Fruit fly (Drosophila melanogaster) whole organism, embryonic: ENCODE data around the gene Cand1.

Experiments
- Antp ChIP-seq: fragments of 200-800 bp; sonication (Bioruptor generic); optimal IDR thresholded peaks from 3 replicates; lab custom pipeline; 2016; ENCODE audit warnings: missing biosample characterization, missing genetic modification characterization
- Bteb2 ChIP-seq: fragments of 200-800 bp; sonication (Bioruptor generic); optimal IDR thresholded peaks from 2 replicates; lab custom pipeline; 2016; ENCODE audit warnings: missing biosample characterization, missing genetic modification characterization
- CG10431 ChIP-seq: fragments of 200-800 bp; sonication (Bioruptor generic); optimal IDR thresholded peaks from 3 replicates; lab custom pipeline; 2018; ENCODE audit warnings: missing biosample characterization, mild to moderate bottlenecking, missing genetic modification characterization
- CG17385 ChIP-seq: fragments of 200-800 bp; sonication (Bioruptor generic); optimal IDR thresholded peaks from 3 replicates; lab custom pipeline; 2018; ENCODE audit warnings: missing biosample characterization, mild to moderate bottlenecking, missing genetic modification characterization
- CG17829 ChIP-seq: fragments of 200-800 bp; optimal IDR thresholded peaks from 2 replicates; lab custom pipeline; 2019; ENCODE audit warnings: missing biosample characterization, mild to moderate bottlenecking, missing genetic modification characterization, moderate library complexity
- CG2116 ChIP-seq: fragments of 200-800 bp; sonication (Bioruptor generic); optimal IDR thresholded peaks from 3 replicates; lab custom pipeline; 2018; ENCODE audit warnings: missing biosample characterization, mild to moderate bottlenecking, missing genetic modification characterization
- CG2712 ChIP-seq: fragments of 200-800 bp; optimal IDR thresholded peaks from 3 replicates; lab custom pipeline; 2019; ENCODE audit warnings: missing biosample characterization, mild to moderate bottlenecking, missing genetic modification characterization, moderate library complexity
- CG30403 ChIP-seq: fragments of 200-800 bp; sonication (Bioruptor generic); optimal IDR thresholded peaks from 3 replicates; lab custom pipeline; 2016; ENCODE audit warnings: missing biosample characterization, missing genetic modification characterization
- CG3407 ChIP-seq: fragments of 200-800 bp; sonication (Bioruptor generic); optimal IDR thresholded peaks from 2 replicates; lab custom pipeline; 2018; ENCODE audit warnings: missing biosample characterization, mild to moderate bottlenecking, missing genetic modification characterization
- CG4404 ChIP-seq: fragments of 200-800 bp; sonication (Bioruptor generic); IDR thresholded peaks from 2 replicates; pipeline ENCODE4 v1.3.6; 2022; ENCODE audit warnings: missing biosample characterization, missing genetic modification characterization
- CG5180 ChIP-seq: fragments of 200-800 bp; sonication (Bioruptor generic); optimal IDR thresholded peaks from 3 replicates; lab custom pipeline; 2017; ENCODE audit warnings: missing biosample characterization, missing genetic modification characterization, mild to moderate bottlenecking, moderate library complexity, missing genetic modification reagents
- CG6175 ChIP-seq: fragments of 200-800 bp; sonication (Bioruptor generic); IDR thresholded peaks from 3 replicates; pipeline ENCODE4 v1.3.6; 2022; ENCODE audit warnings: missing biosample characterization, missing genetic modification characterization
- CG6254 ChIP-seq: fragments of 200-800 bp; sonication (Bioruptor generic); optimal IDR thresholded peaks from 3 replicates; lab custom pipeline; 2017; ENCODE audit warnings: mild to moderate bottlenecking, missing biosample characterization, missing genetic modification reagents, missing genetic modification characterization
- CG6765 ChIP-seq: fragments of 200-800 bp; sonication (Bioruptor generic); optimal IDR thresholded peaks from 3 replicates; lab custom pipeline; 2017; ENCODE audit warnings: missing biosample characterization, mild to moderate bottlenecking, missing genetic modification characterization
- CG8388 ChIP-seq: fragments of 200-800 bp; sonication (Bioruptor generic); optimal IDR thresholded peaks from 2 replicates; lab custom pipeline; 2019; ENCODE audit warnings: missing biosample characterization, mild to moderate bottlenecking, missing genetic modification characterization, moderate library complexity
- CG8924 ChIP-seq: fragments of 200-800 bp; optimal IDR thresholded peaks from 3 replicates; lab custom pipeline; 2019; ENCODE audit warnings: missing biosample characterization, mild to moderate bottlenecking, missing genetic modification characterization, moderate library complexity
- CG9437 ChIP-seq: fragments of 200-800 bp; sonication (Bioruptor generic); optimal IDR thresholded peaks from 2 replicates; lab custom pipeline; 2018; ENCODE audit warnings: missing biosample characterization, mild to moderate bottlenecking, missing genetic modification characterization
- CTCF ChIP-seq: fragments of 200-800 bp; sonication (Bioruptor generic); optimal IDR thresholded peaks from 2 replicates; lab custom pipeline; 2017; ENCODE audit warnings: missing biosample characterization, mild to moderate bottlenecking, missing genetic modification characterization, moderate library complexity
- CkIIα-i1 ChIP-seq: fragments of 200-800 bp; sonication (Bioruptor generic); IDR thresholded peaks from 2 replicates; pipeline ENCODE4 v1.3.6; 2022; ENCODE audit warnings: missing biosample characterization, missing genetic modification characterization
- Dek ChIP-seq: fragments of 200-800 bp; sonication (Bioruptor generic); optimal IDR thresholded peaks from 3 replicates; lab custom pipeline; 2019; ENCODE audit warnings: missing biosample characterization, mild to moderate bottlenecking, missing genetic modification characterization, moderate library complexity
- Dfd ChIP-seq, 2 experiments: fragments of >200 bp; optimal IDR thresholded peaks; 2 replicates each; lab custom pipeline; 2017; ENCODE audit warnings: missing biosample characterization in 2 of 2, missing genetic modification characterization in 2 of 2
- Elba2 ChIP-seq: fragments of 200-800 bp; sonication (Bioruptor generic); optimal IDR thresholded peaks from 3 replicates; lab custom pipeline; 2016; ENCODE audit warnings: missing biosample characterization, missing genetic modification characterization
- Ets65A ChIP-seq: fragments of 200-800 bp; sonication (Bioruptor generic); peaks from one replicate; lab custom pipeline; 2016; ENCODE audit warnings: missing biosample characterization, missing genetic modification characterization
- GATAe ChIP-seq: fragments of 200-800 bp; sonication (Bioruptor generic); conservative IDR thresholded peaks from 2 replicates; pipeline ENCODE4 v1.3.6; 2022; ENCODE audit warnings: missing biosample characterization, missing genetic modification characterization
- Gug ChIP-seq: fragments of 200-800 bp; sonication (Bioruptor generic); IDR thresholded peaks from 4 replicates; pipeline ENCODE4 v1.3.6; 2022; ENCODE audit warnings: missing biosample characterization, missing genetic modification characterization
- NC2α ChIP-seq: fragments of 200-800 bp; sonication (Bioruptor generic); optimal IDR thresholded peaks from 2 replicates; lab custom pipeline; 2016; ENCODE audit warnings: missing biosample characterization, missing genetic modification characterization
- Nf-YB ChIP-seq: fragments of 200-800 bp; sonication (Bioruptor generic); optimal IDR thresholded peaks from 3 replicates; lab custom pipeline; 2019; ENCODE audit warnings: missing biosample characterization, mild to moderate bottlenecking, missing genetic modification characterization, moderate library complexity
- Nf-YC ChIP-seq: fragments of 200-800 bp; optimal IDR thresholded peaks from 3 replicates; lab custom pipeline; 2019; ENCODE audit warnings: missing biosample characterization, mild to moderate bottlenecking, missing genetic modification characterization, moderate library complexity
- Spps ChIP-seq: fragments of 200-800 bp; sonication (Bioruptor generic); optimal IDR thresholded peaks from 2 replicates; lab custom pipeline; 2018; ENCODE audit warnings: missing biosample characterization, mild to moderate bottlenecking, missing genetic modification characterization
- Trl ChIP-seq, 3 experiments: fragments of >200 bp in 2 of 3; fragments of 200-800 bp in 1 of 3; sonication (Bioruptor generic) in 1 of 3; optimal IDR thresholded peaks; 2 replicates in 1 of 3; 3 replicates in 2 of 3; lab custom pipeline; 2016 to 2017; ENCODE audit warnings: missing biosample characterization in 1 of 3, missing genetic modification characterization in 1 of 3
- amos ChIP-seq: fragments of 200-800 bp; sonication (Bioruptor generic); IDR thresholded peaks from 2 replicates; pipeline ENCODE4 v1.3.6; 2022; ENCODE audit warnings: missing biosample characterization, missing genetic modification characterization; ENCODE audit not compliant: partially characterized antibody
- ase ChIP-seq: fragments of 200-800 bp; sonication (Bioruptor generic); IDR thresholded peaks from 3 replicates; pipeline ENCODE4 v1.3.6; 2022; ENCODE audit warnings: missing biosample characterization, missing genetic modification characterization
- ash1 ChIP-seq: fragments of 200-800 bp; sonication (Bioruptor generic); optimal IDR thresholded peaks from 2 replicates; lab custom pipeline; 2018; ENCODE audit warnings: missing biosample characterization, mild to moderate bottlenecking, missing genetic modification characterization
- br ChIP-seq: fragments of >200 bp; optimal IDR thresholded peaks from 2 replicates; lab custom pipeline; 2017
- cas ChIP-seq: fragments of 200-800 bp; sonication (Bioruptor generic); IDR thresholded peaks from 2 replicates; pipeline ENCODE4 v1.3.6; 2022; ENCODE audit warnings: missing biosample characterization, missing genetic modification characterization
- crp ChIP-seq, 2 experiments: fragments of 200-800 bp; sonication (Bioruptor generic); optimal IDR thresholded peaks; 2 replicates in 1 of 2; 3 replicates in 1 of 2; lab custom pipeline; 2017; ENCODE audit warnings: missing biosample characterization in 2 of 2, missing genetic modification characterization in 2 of 2, mild to moderate bottlenecking in 1 of 2, moderate library complexity in 1 of 2
- dati ChIP-seq: fragments of 200-800 bp; sonication (Bioruptor generic); IDR thresholded peaks from 2 replicates; pipeline ENCODE4 v1.3.6; 2022; ENCODE audit warnings: missing biosample characterization, missing genetic modification characterization
- dmrt99B ChIP-seq: fragments of 200-800 bp; sonication (Bioruptor generic); optimal IDR thresholded peaks from 2 replicates; lab custom pipeline; 2018; ENCODE audit warnings: missing biosample characterization, mild to moderate bottlenecking, missing genetic modification characterization, moderate library complexity
- fd3F ChIP-seq: fragments of 200-800 bp; sonication (Bioruptor generic); optimal IDR thresholded peaks from 2 replicates; lab custom pipeline; 2018; ENCODE audit warnings: missing biosample characterization, mild to moderate bottlenecking, missing genetic modification characterization, moderate library complexity
- gro ChIP-seq: fragments of 200-800 bp; sonication (Bioruptor generic); optimal IDR thresholded peaks from 2 replicates; lab custom pipeline; 2016; ENCODE audit warnings: missing biosample characterization, missing genetic modification characterization
- gt ChIP-seq: fragments of 200-800 bp; sonication (Bioruptor generic); IDR thresholded peaks from 2 replicates; pipeline ENCODE4 v1.3.6; 2022; ENCODE audit warnings: missing biosample characterization, missing genetic modification characterization
- hkb ChIP-seq, 2 experiments: fragments of 200-800 bp in 1 of 2; fragments of >200 bp in 1 of 2; sonication (Bioruptor generic) in 1 of 2; IDR thresholded peaks in 1 of 2; optimal IDR thresholded peaks in 1 of 2; 2 replicates each; pipeline versions ENCODE4 v1.3.6 to Lab custom; 2017 to 2022; ENCODE audit warnings: missing biosample characterization in 1 of 2, missing genetic modification characterization in 1 of 2
- hth ChIP-seq: fragments of >200 bp; optimal IDR thresholded peaks from 2 replicates; lab custom pipeline; 2017; ENCODE audit warnings: inconsistent platforms
- jumu ChIP-seq: fragments of 200-800 bp; sonication (Bioruptor generic); optimal IDR thresholded peaks from 3 replicates; lab custom pipeline; 2016; ENCODE audit warnings: missing biosample characterization, missing genetic modification characterization
- org-1 ChIP-seq: fragments of 200-800 bp; sonication (Bioruptor generic); optimal IDR thresholded peaks from 2 replicates; lab custom pipeline; 2017; ENCODE audit warnings: missing biosample characterization, missing genetic modification characterization
- pros ChIP-seq: fragments of 200-800 bp; sonication (Bioruptor generic); optimal IDR thresholded peaks from 3 replicates; lab custom pipeline; 2019; ENCODE audit warnings: missing biosample characterization, mild to moderate bottlenecking, missing genetic modification characterization, moderate library complexity
- row ChIP-seq: fragments of 200-800 bp; sonication (Bioruptor generic); IDR thresholded peaks from 3 replicates; pipeline ENCODE4 v1.3.6; 2022; ENCODE audit warnings: missing biosample characterization, missing genetic modification characterization
- sisA ChIP-seq: fragments of 200-800 bp; sonication (Bioruptor generic); IDR thresholded peaks from 2 replicates; pipeline ENCODE4 v1.3.6; 2022; ENCODE audit warnings: missing biosample characterization, missing genetic modification characterization
- vfl ChIP-seq: fragments of 200-800 bp; sonication (Bioruptor generic); optimal IDR thresholded peaks from 2 replicates; lab custom pipeline; 2016; ENCODE audit warnings: missing biosample characterization, missing genetic modification characterization
- vnd ChIP-seq: fragments of 200-800 bp; sonication (Bioruptor generic); IDR thresholded peaks from 3 replicates; pipeline ENCODE4 v1.3.6; 2022; ENCODE audit warnings: missing biosample characterization, missing genetic modification characterization; ENCODE audit not compliant: partially characterized antibody
- zfh1 ChIP-seq: fragments of 200-800 bp; sonication (Bioruptor generic); IDR thresholded peaks from 3 replicates; pipeline ENCODE4 v1.3.6; 2022; ENCODE audit warnings: missing biosample characterization, missing genetic modification characterization

The Cand1 gene

DNA sequence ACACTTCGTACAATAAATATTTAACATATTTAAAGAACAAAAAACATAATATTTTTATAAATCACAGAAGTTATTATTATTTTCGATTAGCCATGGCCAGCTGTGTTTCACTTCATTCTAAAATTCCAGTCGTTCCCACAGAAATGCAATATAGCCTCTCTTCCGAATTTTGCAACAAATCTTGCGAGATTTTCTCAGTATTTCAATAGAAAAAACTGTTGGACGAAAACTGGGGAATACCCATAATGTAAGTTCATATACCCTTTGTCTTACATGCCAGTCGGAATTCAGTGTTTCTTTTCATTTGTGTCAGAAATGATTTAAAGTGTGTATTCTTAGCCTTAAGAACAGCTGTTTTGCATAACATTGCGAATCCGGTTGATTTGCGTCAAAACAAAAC lies 6.0 kb downstream of the Cand1 start, which contains the start of the genes CtsL4 and ClpP (continued):
- TF ChIP-seq Gug (GFP tag; lab: Robert Waterston, UW) (peak; percentile 47; the same call in 2 of the 4 replicates), vfl (GFP tag; lab: Kevin White, UChicago) (peak; percentile 43), ash1 (GFP tag; lab: Kevin White, UChicago) (no peak), Antp (GFP tag; lab: Kevin White, UChicago) (peak; percentile 48), CG10431 (GFP tag; lab: Kevin White, UChicago) (peak; percentile 87), br (lab: Kevin White, UChicago) (no peak), CG30403 (GFP tag; lab: Kevin White, UChicago) (peak; percentile 46), CG5180 (GFP tag; lab: Kevin White, UChicago) (no peak), Dfd (GFP tag; optimal IDR thresholded peaks at IDR 0.05; lab: Kevin White, UChicago) (no peak), CG17829 (tag; lab: Kevin White, UChicago) (peak; percentile 66), NC2α (GFP tag; lab: Kevin White, UChicago) (no peak), Spps (tag; lab: Kevin White, UChicago) (no peak), amos (no peak), ase (GFP tag; lab: Robert Waterston, UW) (peak; percentile 26; the same call in 1 of the 3 replicates), CG4404 (0 out of 2 replicates have a peak, but pooled peaks have one; percentile 17), fd3F (GFP tag; lab: Kevin White, UChicago) (peak; percentile 42), CG6765 (GFP tag; lab: Kevin White, UChicago) (no peak), Elba2 (GFP tag; lab: Kevin White, UChicago) (peak; percentile 59), row (GFP tag; lab: Robert Waterston, UW) (peak; percentile 86)

DNA sequence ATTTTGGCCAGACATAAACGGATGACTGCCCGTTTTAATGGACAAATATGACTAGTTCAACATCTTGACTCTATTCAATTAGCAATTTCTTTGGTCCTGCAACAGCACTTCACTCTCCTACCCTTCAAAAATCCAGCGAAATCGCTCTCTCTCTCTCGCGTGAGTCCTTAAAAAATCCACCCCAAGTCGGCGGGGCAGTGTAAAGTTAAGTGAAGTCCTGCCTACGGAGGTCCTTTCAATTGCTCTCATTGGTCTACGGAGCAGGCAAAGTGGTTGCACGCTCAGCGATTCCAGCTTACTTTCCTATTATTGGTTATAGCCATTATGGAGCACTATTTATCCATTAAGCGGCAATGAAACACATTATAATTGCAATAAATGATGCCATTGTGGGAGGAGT lies 8.6 kb downstream of the Cand1 start, which contains the start of gene CG34367:
CG34367 (minus strand) TSS at position 35 of the 400 bp plus-strand sequence.
- TF ChIP-seq dmrt99B (tag; lab: Kevin White, UChicago) (no peak), CG6175 (GFP tag; lab: Robert Waterston, UW) (no peak), Nf-YB (GFP tag; lab: Kevin White, UChicago) (peak; percentile 96), dati (no peak), hth (lab: Kevin White, UChicago) (no peak), CG8924 (tag; lab: Kevin White, UChicago) (no peak), Bteb2 (no peak), pros (GFP tag; lab: Kevin White, UChicago) (peak; percentile 86), gro (no peak), CG8388 (GFP tag; lab: Kevin White, UChicago) (no peak), CG2712 (tag; lab: Kevin White, UChicago) (no peak), jumu (GFP tag; lab: Kevin White, UChicago) (no peak), org-1 (no peak), GATAe (GFP tag; lab: Robert Waterston, UW) (no peak), CG2116 (GFP tag; lab: Kevin White, UChicago) (no peak), CG9437 (no peak), Trl (optimal IDR thresholded peaks at IDR 0.05; lab: Kevin White, UChicago) (peak; percentile 45 to 50), Trl (GFP tag; optimal IDR thresholded peaks at IDR 0.05; lab: Kevin White, UChicago) (no peak), Ets65A (GFP tag; lab: Kevin White, UChicago) (no peak), CG17385 (GFP tag; lab: Kevin White, UChicago) (no peak), hkb (optimal IDR thresholded peaks at IDR 0.05; lab: Kevin White, UChicago) (no peak), hkb (GFP tag; IDR thresholded peaks at IDR 0.05; lab: Robert Waterston, UW) (no peak), vnd (GFP tag; lab: Robert Waterston, UW) (no peak), CG6254 (GFP tag; lab: Kevin White, UChicago) (no peak), gt (GFP tag; lab: Robert Waterston, UW) (no peak), CkIIα-i1 (GFP tag; lab: Robert Waterston, UW) (no peak), zfh1 (GFP tag; lab: Robert Waterston, UW) (no peak), Nf-YC (tag; lab: Kevin White, UChicago) (peak; percentile 97), sisA (GFP tag; lab: Robert Waterston, UW) (no peak), CG3407 (GFP tag; lab: Kevin White, UChicago) (no peak), CTCF (no peak), Dek (tag; lab: Kevin White, UChicago) (no peak), crp (GFP tag; optimal IDR thresholded peaks at IDR 0.05; lab: Kevin White, UChicago) (no peak), cas (no peak)
